Worm (Caenorhabditis elegans) whole organism, late embryonic: ENCODE results near the gene eif-2D.

ENCODE experiments used
- C38D4.7 ChIP-seq: fragments of 200-800 bp; sonication (Bioruptor generic); optimal IDR thresholded peaks from 2 replicates; lab custom pipeline; 2018; ENCODE audit warnings: mild to moderate bottlenecking, missing genetic modification characterization, moderate library complexity, missing compliant biosample characterization
- K02D7.2 ChIP-seq: sonication (generic microtip); optimal IDR thresholded peaks from 2 replicates; lab custom pipeline; 2017; ENCODE audit warnings: mild to moderate bottlenecking, missing genetic modification characterization, missing compliant biosample characterization
- T23F11.4 ChIP-seq: fragments of 200-800 bp; sonication (Bioruptor generic); optimal IDR thresholded peaks from 2 replicates; lab custom pipeline; 2018; ENCODE audit warnings: mild to moderate bottlenecking, missing genetic modification characterization, missing compliant biosample characterization
- Y22D7AL.16 ChIP-seq: sonication (generic microtip); optimal IDR thresholded peaks from 2 replicates; lab custom pipeline; 2016; ENCODE audit warnings: missing genetic modification characterization, missing compliant biosample characterization
- ama-1 ChIP-seq: fragments of 150-350 bp; optimal IDR thresholded peaks from 2 replicates; lab custom pipeline; 2014
- ceh-14 ChIP-seq: sonication (generic microtip); optimal IDR thresholded peaks from 2 replicates; lab custom pipeline; 2016; ENCODE audit warnings: missing genotype, missing genetic modification characterization, missing compliant biosample characterization
- ceh-19 ChIP-seq: fragments of 200-800 bp; sonication (Bioruptor generic); optimal IDR thresholded peaks from 2 replicates; lab custom pipeline; 2018; ENCODE audit warnings: mild to moderate bottlenecking, missing genetic modification characterization, missing compliant biosample characterization
- ceh-22 ChIP-seq: sonication (generic microtip); optimal IDR thresholded peaks from 2 replicates; lab custom pipeline; 2017; ENCODE audit warnings: missing biosample characterization, missing genetic modification characterization
- ceh-30 ChIP-seq: fragments of 150-350 bp; optimal IDR thresholded peaks from 2 replicates; lab custom pipeline; 2014; ENCODE audit warnings: missing biosample characterization, missing genetic modification characterization
- ceh-31 ChIP-seq: sonication (generic microtip); optimal IDR thresholded peaks from 2 replicates; lab custom pipeline; 2016; ENCODE audit warnings: missing genetic modification characterization, missing compliant biosample characterization
- ceh-48 ChIP-seq: sonication (generic microtip); optimal IDR thresholded peaks from 2 replicates; lab custom pipeline; 2016; ENCODE audit warnings: missing genetic modification characterization, inconsistent platforms, missing compliant biosample characterization
- dmd-4 ChIP-seq: sonication (generic microtip); optimal IDR thresholded peaks from 2 replicates; lab custom pipeline; 2016; ENCODE audit warnings: borderline replicate concordance, missing genetic modification characterization, missing compliant biosample characterization
- dve-1 ChIP-seq: sonication (generic microtip); optimal IDR thresholded peaks from 2 replicates; lab custom pipeline; 2017; ENCODE audit warnings: antibody characterized with exemption, mild to moderate bottlenecking, missing genetic modification characterization, missing compliant biosample characterization
- elt-4 ChIP-seq: sonication (generic microtip); optimal IDR thresholded peaks from 2 replicates; lab custom pipeline; 2016; ENCODE audit warnings: missing genetic modification characterization, missing compliant biosample characterization
- fax-1 ChIP-seq: sonication (generic microtip); optimal IDR thresholded peaks from 2 replicates; lab custom pipeline; 2016; ENCODE audit warnings: missing genotype, missing genetic modification characterization, missing compliant biosample characterization
- fkh-10 ChIP-seq: fragments of 150-350 bp; optimal IDR thresholded peaks from 2 replicates; lab custom pipeline; 2014; ENCODE audit warnings: missing biosample characterization, missing genetic modification reagents, missing genetic modification characterization
- fkh-6 ChIP-seq: sonication (generic microtip); optimal IDR thresholded peaks from 2 replicates; lab custom pipeline; 2016; ENCODE audit warnings: missing genetic modification characterization, missing compliant biosample characterization
- gmeb-2 ChIP-seq: sonication (generic microtip); optimal IDR thresholded peaks from 2 replicates; lab custom pipeline; 2016; ENCODE audit warnings: missing genetic modification characterization, inconsistent platforms, missing compliant biosample characterization
- hlh-30 ChIP-seq: sonication (generic microtip); optimal IDR thresholded peaks from 2 replicates; lab custom pipeline; 2017; ENCODE audit warnings: antibody characterized with exemption, missing genetic modification characterization, missing compliant biosample characterization; ENCODE audit not compliant: insufficient read depth
- lim-6 ChIP-seq: sonication (generic microtip); optimal IDR thresholded peaks from 2 replicates; lab custom pipeline; 2016; ENCODE audit warnings: missing genetic modification characterization, missing compliant biosample characterization
- nfya-1 ChIP-seq: sonication (generic microtip); optimal IDR thresholded peaks from 2 replicates; lab custom pipeline; 2017; ENCODE audit warnings: missing genetic modification characterization, mild to moderate bottlenecking, missing compliant biosample characterization, antibody characterized with exemption, moderate library complexity
- nhr-232 ChIP-seq: sonication (generic microtip); optimal IDR thresholded peaks from 2 replicates; lab custom pipeline; 2016; ENCODE audit warnings: missing genetic modification characterization, missing compliant biosample characterization
- pha-2 ChIP-seq: sonication (generic microtip); optimal IDR thresholded peaks from 2 replicates; lab custom pipeline; 2017; ENCODE audit warnings: mild to moderate bottlenecking, missing genetic modification characterization, missing compliant biosample characterization
- pha-4 ChIP-seq: fragments of 150-350 bp; optimal IDR thresholded peaks from 2 replicates; lab custom pipeline; 2018; ENCODE audit warnings: missing biosample characterization, missing genetic modification reagents, missing genetic modification characterization
- pqm-1 ChIP-seq: sonication (generic microtip); optimal IDR thresholded peaks from 2 replicates; lab custom pipeline; 2016; ENCODE audit warnings: missing genetic modification characterization, missing compliant biosample characterization
- ref-2 ChIP-seq: sonication (generic microtip); optimal IDR thresholded peaks from 2 replicates; lab custom pipeline; 2016; ENCODE audit warnings: missing genetic modification characterization, missing compliant biosample characterization
- rnt-1 ChIP-seq: sonication (generic microtip); optimal IDR thresholded peaks from 2 replicates; lab custom pipeline; 2016; ENCODE audit warnings: missing genetic modification characterization, missing compliant biosample characterization
- sdc-2 ChIP-seq: sonication (generic microtip); optimal IDR thresholded peaks from 2 replicates; lab custom pipeline; 2016; ENCODE audit warnings: missing genotype, missing genetic modification characterization, missing compliant biosample characterization
- sox-4 ChIP-seq: sonication (generic microtip); optimal IDR thresholded peaks from 2 replicates; lab custom pipeline; 2017; ENCODE audit warnings: mild to moderate bottlenecking, missing genetic modification characterization, inconsistent platforms, missing compliant biosample characterization
- syd-9 ChIP-seq: sonication (generic microtip); optimal IDR thresholded peaks from 2 replicates; lab custom pipeline; 2016; ENCODE audit warnings: mild to moderate bottlenecking, missing genetic modification characterization, moderate library complexity, missing compliant biosample characterization
- tbx-2 ChIP-seq: sonication (generic microtip); optimal IDR thresholded peaks from 2 replicates; lab custom pipeline; 2016; ENCODE audit warnings: missing genetic modification characterization, missing compliant biosample characterization
- tbx-7 ChIP-seq: sonication (generic microtip); optimal IDR thresholded peaks from 2 replicates; lab custom pipeline; 2016; ENCODE audit warnings: missing genotype, missing genetic modification characterization, missing compliant biosample characterization
- unc-3 ChIP-seq, 2 experiments: fragments of 200-800 bp in 1 of 2; sonication (Bioruptor generic) in 1 of 2; sonication (generic microtip) in 1 of 2; conservative IDR thresholded peaks in 1 of 2; optimal IDR thresholded peaks in 1 of 2; 2 replicates each; pipeline versions ENCODE4 v1.3.6 to Lab custom; 2016 to 2022; ENCODE audit warnings: missing compliant biosample characterization in 2 of 2, missing genetic modification characterization in 2 of 2, missing genetic modification reagents in 1 of 2
- unc-55 ChIP-seq: sonication (generic microtip); optimal IDR thresholded peaks from 2 replicates; lab custom pipeline; 2017; ENCODE audit warnings: missing biosample characterization, missing genetic modification reagents, missing genetic modification characterization
- ztf-16 ChIP-seq: sonication (generic microtip); optimal IDR thresholded peaks from 2 replicates; lab custom pipeline; 2017; ENCODE audit warnings: missing genetic modification characterization, missing compliant biosample characterization

The eif-2D gene

ce11 chrII:5736599-5736998 is 45.1 kb downstream of the eif-2D start:
- no peak for TF ChIP-seq syd-9 (tag; lab: Kevin White, UChicago)
- TF ChIP-seq ceh-19 (GFP tag; lab: Kevin White, UChicago), result no peak
- no peak for TF ChIP-seq tbx-2 (tag; lab: Kevin White, UChicago)
- TF ChIP-seq C38D4.7 (GFP tag; lab: Kevin White, UChicago), result no peak
- no peak for TF ChIP-seq pha-4 (tag; lab: Kevin White, UChicago)
- TF ChIP-seq fkh-6 (tag; lab: Kevin White, UChicago), result no peak
- no peak for TF ChIP-seq lim-6 (tag; lab: Kevin White, UChicago)
- TF ChIP-seq fax-1 (tag; lab: Kevin White, UChicago), result no peak
- TF ChIP-seq K02D7.2 (tag; lab: Kevin White, UChicago), result no peak
- TF ChIP-seq ceh-14 (tag; lab: Kevin White, UChicago), result no peak
- TF ChIP-seq ref-2 (tag; lab: Kevin White, UChicago), result no peak

- TF ChIP-seq T23F11.4 (no peak), dmd-4 (tag; lab: Kevin White, UChicago) (no peak), gmeb-2 (tag; lab: Kevin White, UChicago) (no peak), nfya-1 (tag; lab: Kevin White, UChicago) (no peak), ceh-31 (tag; lab: Kevin White, UChicago) (no peak), ztf-16 (tag; lab: Kevin White, UChicago) (no peak), tbx-7 (tag; lab: Kevin White, UChicago) (no peak), ceh-30 (tag; lab: Kevin White, UChicago) (no peak)
These were observed 47.3 kb downstream of the eif-2D start, which contains the start of gene hlh-14 for ce11 chrII:5738795-5739194. hlh-14 (minus strand) TSS chrII:5738895.

DNA sequence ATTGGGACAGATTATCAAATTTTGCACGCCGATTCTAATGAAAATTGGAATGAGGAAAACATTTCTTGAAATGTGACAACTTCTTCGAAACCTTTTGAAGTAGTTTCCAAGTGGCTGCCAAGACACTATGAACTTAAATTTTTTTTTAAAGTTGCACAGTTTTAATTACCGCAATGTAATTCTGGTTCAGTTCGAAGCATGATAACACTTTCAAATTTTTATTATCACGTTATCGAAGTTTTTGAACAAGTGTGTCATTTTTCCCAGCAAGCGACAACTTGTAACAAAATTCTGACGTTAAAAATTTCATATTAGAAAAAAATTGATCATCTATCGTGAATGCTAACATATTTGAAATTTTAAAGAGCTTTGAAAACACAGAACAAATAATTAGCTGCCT is 51.2 kb downstream of the eif-2D start:
- TF ChIP-seq ceh-48 (no peak), tbx-2 (tag; lab: Kevin White, UChicago) (no peak), ceh-22 (no peak), sox-4 (tag; lab: Kevin White, UChicago) (no peak), ceh-31 (tag; lab: Kevin White, UChicago) (no peak), sdc-2 (tag; lab: Kevin White, UChicago) (no peak), unc-55 (no peak), dve-1 (tag; lab: Kevin White, UChicago) (no peak), pha-2 (tag; lab: Kevin White, UChicago) (no peak), nhr-232 (no peak), C38D4.7 (GFP tag; lab: Kevin White, UChicago) (no peak), elt-4 (tag; lab: Kevin White, UChicago) (no peak), pqm-1 (tag; lab: Kevin White, UChicago) (no peak), rnt-1 (tag; lab: Kevin White, UChicago) (no peak), fkh-10 (GFP tag; lab: Kevin White, UChicago) (no peak), hlh-30 (tag; lab: Kevin White, UChicago) (no peak), ama-1 (no peak), ref-2 (tag; lab: Kevin White, UChicago) (no peak), Y22D7AL.16 (tag; lab: Kevin White, UChicago) (no peak), unc-3 (GFP tag; conservative IDR thresholded peaks at IDR 0.05; lab: Robert Waterston, UW) (no peak), unc-3 (tag; optimal IDR thresholded peaks at IDR 0.05; lab: Kevin White, UChicago) (no peak)
